Worm (Caenorhabditis elegans) whole organism, L4 larva: ENCODE data around the gene cee-1.

Experiments
- R02D3.7 ChIP-seq: fragments of 150-350 bp; sonication (generic microtip); optimal IDR thresholded peaks from 3 replicates; lab custom pipeline; 2014; ENCODE audit warnings: missing biosample characterization, missing genetic modification characterization
- ama-1 ChIP-seq: fragments of 150-350 bp; optimal IDR thresholded peaks from 2 replicates; lab custom pipeline; 2014; ENCODE audit warnings: inconsistent platforms, mixed read lengths
- daf-8 ChIP-seq: fragments of 200-800 bp; sonication (Bioruptor generic); IDR thresholded peaks from 2 replicates; pipeline ENCODE4 v1.3.6; 2022; ENCODE audit warnings: missing genetic modification characterization, missing compliant biosample characterization
- dpl-1 ChIP-seq: fragments of 150-350 bp; optimal IDR thresholded peaks from 2 replicates; lab custom pipeline; 2014; ENCODE audit warnings: missing biosample characterization, missing genetic modification reagents, missing genetic modification characterization
- mdl-1 ChIP-seq, 2 experiments: fragments of 150-350 bp in 1 of 2; sonication (generic microtip) in 1 of 2; optimal IDR thresholded peaks; 2 replicates each; lab custom pipeline; 2014 to 2017; ENCODE audit warnings: missing biosample characterization in 2 of 2, missing genetic modification characterization in 2 of 2
- mep-1 ChIP-seq: fragments of 150-350 bp; sonication (generic microtip); optimal IDR thresholded peaks from 3 replicates; lab custom pipeline; 2014; ENCODE audit warnings: missing biosample characterization, missing genetic modification characterization
- pqm-1 ChIP-seq: sonication (generic microtip); optimal IDR thresholded peaks from 2 replicates; lab custom pipeline; 2017; ENCODE audit warnings: missing biosample characterization, missing genetic modification characterization

ce11 chrIII:4906365-4906764 is 6.1 kb upstream of the cee-1 start:
- TF ChIP-seq ama-1 (lab: Kevin White, UChicago) (no peak), R02D3.7 (tag; lab: Kevin White, UChicago) (no peak), mdl-1 (tag; optimal IDR thresholded peaks at IDR 0.05; lab: Kevin White, UChicago) (no peak), dpl-1 (GFP tag; lab: Kevin White, UChicago) (peak; percentile 25), daf-8 (no peak), mep-1 (tag; lab: Kevin White, UChicago) (no peak), pqm-1 (tag; lab: Kevin White, UChicago) (peak; percentile 68)
